Fruit fly (Drosophila melanogaster): ENCODE measurements around the gene CG12576.

The CG12576 gene

DNA sequence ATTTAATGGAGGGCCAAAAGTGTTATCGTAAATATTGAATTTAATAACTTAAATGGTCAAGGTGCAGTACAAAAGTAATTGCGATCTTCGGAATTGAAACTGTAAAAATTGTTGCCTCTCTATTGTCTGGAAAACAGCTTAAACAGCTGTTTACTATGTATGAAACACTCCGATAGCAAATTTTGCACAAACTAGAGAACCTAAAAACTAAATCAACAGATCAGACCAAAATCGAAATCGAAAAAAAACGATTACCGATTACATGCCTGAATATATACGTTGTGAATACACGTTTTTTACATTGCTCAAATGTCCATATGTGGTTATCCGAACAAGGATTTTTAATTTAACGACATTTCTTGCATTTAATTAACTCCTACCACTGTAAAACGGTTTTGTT is 38.6 kb downstream of the CG12576 start:
- no peak for TF ChIP-seq CG8478 (optimal IDR thresholded peaks at IDR 0.05)
- no peak for TF ChIP-seq CTCF (optimal IDR thresholded peaks at IDR 0.05)

DNA sequence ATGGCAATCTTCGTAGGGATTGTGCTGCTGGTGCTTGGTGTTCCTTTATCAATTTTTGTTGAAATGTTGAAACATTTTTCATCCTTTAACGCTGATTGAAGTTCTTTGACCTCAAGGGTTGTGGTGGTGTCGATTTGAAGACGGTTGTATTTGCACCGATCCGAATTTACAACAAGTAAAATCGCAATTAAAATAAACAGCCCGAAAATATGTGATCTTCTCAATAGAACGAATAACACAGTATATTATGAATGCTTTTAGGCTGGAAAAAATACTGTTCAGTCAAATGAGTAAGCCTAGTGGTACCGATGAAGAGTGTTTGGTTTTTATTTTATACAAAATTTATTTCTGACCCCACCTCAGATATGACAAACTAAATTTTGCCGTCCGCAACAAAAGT is 39.1 kb downstream of the CG12576 start:
- no peak for TF ChIP-seq CG8478 (optimal IDR thresholded peaks at IDR 0.05)
- peak in 1 of 2 experiments; percentile 15 for TF ChIP-seq CTCF (optimal IDR thresholded peaks at IDR 0.05)

dm6 chrX:22432929-22433605 is 49.1 kb downstream of the CG12576 start:
- TF ChIP-seq CG8478 (optimal IDR thresholded peaks at IDR 0.05), result peak; percentile 85

Measured in S2 (cell line).